Fruit fly (Drosophila melanogaster): Measurements from ENCODE around the gene Dad.

Gene Dad

dm6 chr3R:17020956-17021355 lies 32.9 kb upstream of the Dad start, which contains the start of gene Adsl (continued):
- TF ChIP-seq ken (GFP tag; IDR thresholded peaks at IDR 0.05) (no peak), CG12071 (GFP tag; optimal IDR thresholded peaks at IDR 0.05) (peak; percentile 67), Drgx (GFP tag; IDR thresholded peaks at IDR 0.05) (no peak), z (GFP tag; IDR thresholded peaks at IDR 0.05) (0 out of 3 replicates have a peak, but pooled peaks have one; percentile 9), klu (GFP tag; IDR thresholded peaks at IDR 0.05) (no peak), caup (GFP tag; optimal IDR thresholded peaks at IDR 0.05; ENCODE audit: severe bottlenecking) (peak; percentile 89), fu2 (GFP tag; optimal IDR thresholded peaks at IDR 0.05) (no peak), Adf1 (GFP tag; IDR thresholded peaks at IDR 0.05) (no peak), onecut (GFP tag; IDR thresholded peaks at IDR 0.05) (peak; percentile 61), CG8359 (GFP tag; optimal IDR thresholded peaks at IDR 0.05; ENCODE audit: borderline replicate concordance) (peak; percentile 60), Fer2 (tag; optimal IDR thresholded peaks at IDR 0.05) (peak; percentile 56), tio (GFP tag; optimal IDR thresholded peaks at IDR 0.05) (no peak), CG15696 (tag; optimal IDR thresholded peaks at IDR 0.05) (peak; percentile 3), ftz-f1 (GFP tag; optimal IDR thresholded peaks at IDR 0.05) (no peak), CG14710 (tag; optimal IDR thresholded peaks at IDR 0.05) (peak; percentile 79), Ets65A (GFP tag) (no peak), CG12104 (GFP tag; optimal IDR thresholded peaks at IDR 0.05) (peak; percentile 19), dimm (GFP tag; IDR thresholded peaks at IDR 0.05) (no peak), CG1529 (GFP tag; optimal IDR thresholded peaks at IDR 0.05) (peak; percentile 78), CG10267 (tag; optimal IDR thresholded peaks at IDR 0.05) (peak; percentile 77), CG42726 (GFP tag; IDR thresholded peaks at IDR 0.05; ENCODE audit: partially characterized antibody) (no peak), hth (optimal IDR thresholded peaks at IDR 0.05) (no peak), bsh (GFP tag; optimal IDR thresholded peaks at IDR 0.05) (no peak), org-1 (GFP tag; optimal IDR thresholded peaks at IDR 0.05) (peak; percentile 63), CG8388 (GFP tag; optimal IDR thresholded peaks at IDR 0.05) (no peak), slbo (GFP tag; IDR thresholded peaks at IDR 0.05) (0 out of 2 replicates have a peak, but pooled peaks have one; percentile 11), yki (optimal IDR thresholded peaks at IDR 0.05) (no peak), Dad (GFP tag; optimal IDR thresholded peaks at IDR 0.05) (peak; percentile 33), CG2202 (tag; optimal IDR thresholded peaks at IDR 0.05) (peak; percentile 74), Fer1 (GFP tag; optimal IDR thresholded peaks at IDR 0.05) (no peak), en (GFP tag; optimal IDR thresholded peaks at IDR 0.05) (peak; percentile 39), ac (GFP tag; optimal IDR thresholded peaks at IDR 0.05) (peak; percentile 73), CG9215 (GFP tag; IDR thresholded peaks at IDR 0.05) (no peak), CG1602 (GFP tag; optimal IDR thresholded peaks at IDR 0.05) (no peak), cas (GFP tag; IDR thresholded peaks at IDR 0.05) (no peak), CG10979 (tag; optimal IDR thresholded peaks at IDR 0.05) (peak; percentile 73), CTCF (GFP tag; optimal IDR thresholded peaks at IDR 0.05) (peak; percentile 56), Vsx1 (GFP tag; optimal IDR thresholded peaks at IDR 0.05) (peak; percentile 85), tgo (GFP tag; IDR thresholded peaks at IDR 0.05) (peak; percentile 19; the same call in 1 of the 3 replicates), h (optimal IDR thresholded peaks at IDR 0.05) (no peak), wek (GFP tag; optimal IDR thresholded peaks at IDR 0.05) (peak; percentile 76), ewg (GFP tag; optimal IDR thresholded peaks at IDR 0.05) (peak; percentile 48), zfh1 (GFP tag; IDR thresholded peaks at IDR 0.05) (peak; percentile 72), CG1647 (GFP tag; optimal IDR thresholded peaks at IDR 0.05) (no peak), CG14860 (GFP tag; IDR thresholded peaks at IDR 0.05; ENCODE audit: partially characterized antibody) (no peak), Eip74EF (GFP tag; optimal IDR thresholded peaks at IDR 0.05) (no peak), gro (GFP tag; optimal IDR thresholded peaks at IDR 0.05) (no peak), fd102C (GFP tag; optimal IDR thresholded peaks at IDR 0.05) (peak; percentile 60), unc-4 (GFP tag; IDR thresholded peaks at IDR 0.05; ENCODE audit: partially characterized antibody) (0 out of 2 replicates have a peak, but pooled peaks have one; percentile 29), toy (GFP tag; IDR thresholded peaks at IDR 0.05) (0 out of 2 replicates have a peak, but pooled peaks have one; percentile 16), CG15601 (tag; optimal IDR thresholded peaks at IDR 0.05) (no peak), CG17568 (GFP tag; optimal IDR thresholded peaks at IDR 0.05) (no peak)

Measured in whole organism, embryonic.